Worm (Caenorhabditis elegans) whole organism, L4 larva: ENCODE measurements around the gene Y57G11C.23.

ENCODE experiments used
- T20F7.1 ChIP-seq: fragments of 200-800 bp; sonication (Bioruptor generic); optimal IDR thresholded peaks from 2 replicates; lab custom pipeline; 2018; ENCODE audit warnings: mild to moderate bottlenecking, missing genetic modification characterization, missing compliant biosample characterization
- T26A8.4 ChIP-seq: fragments of 200-800 bp; sonication (Bioruptor generic); IDR thresholded peaks from 2 replicates; pipeline ENCODE4 v1.3.6; 2022; ENCODE audit warnings: missing genetic modification characterization, missing compliant biosample characterization
- Y105C5A.15 ChIP-seq: fragments of 200-800 bp; sonication (Bioruptor generic); IDR thresholded peaks from 2 replicates; pipeline ENCODE4 v1.3.6; 2022; ENCODE audit warnings: missing genetic modification characterization, missing compliant biosample characterization
- ZK337.2 ChIP-seq: fragments of 200-800 bp; sonication (Bioruptor generic); IDR thresholded peaks from 2 replicates; pipeline ENCODE4 v1.3.6; 2022; ENCODE audit warnings: missing genetic modification reagents, missing genetic modification characterization, missing compliant biosample characterization
- aha-1 ChIP-seq: fragments of 150-350 bp; peaks from one replicate; lab custom pipeline; 2014; ENCODE audit warnings: missing biosample characterization, missing genetic modification characterization
- attf-4 ChIP-seq: sonication (generic microtip); optimal IDR thresholded peaks from 3 replicates; lab custom pipeline; 2017; ENCODE audit warnings: missing biosample characterization, missing genetic modification characterization
- ceh-20 ChIP-seq: fragments of 200-800 bp; sonication (Bioruptor generic); IDR thresholded peaks from 2 replicates; pipeline ENCODE4 v1.3.6; 2022; ENCODE audit warnings: missing genetic modification reagents, missing genetic modification characterization, missing compliant biosample characterization
- ctbp-1 ChIP-seq: fragments of 200-800 bp; sonication (Bioruptor generic); IDR thresholded peaks from 2 replicates; pipeline ENCODE4 v1.3.6; 2022; ENCODE audit warnings: missing genetic modification reagents, missing genetic modification characterization, missing compliant biosample characterization
- daf-12 ChIP-seq: fragments of 150-350 bp; optimal IDR thresholded peaks from 2 replicates; lab custom pipeline; 2014; ENCODE audit warnings: missing biosample characterization, missing genetic modification reagents, missing genetic modification characterization
- daf-8 ChIP-seq: fragments of 200-800 bp; sonication (Bioruptor generic); IDR thresholded peaks from 2 replicates; pipeline ENCODE4 v1.3.6; 2022; ENCODE audit warnings: missing genetic modification characterization, missing compliant biosample characterization
- dmd-8 ChIP-seq: fragments of 200-800 bp; sonication (Bioruptor generic); IDR thresholded peaks from 2 replicates; pipeline ENCODE4 v1.3.6; 2022; ENCODE audit warnings: missing genetic modification characterization, missing compliant biosample characterization
- dpl-1 ChIP-seq: fragments of 150-350 bp; optimal IDR thresholded peaks from 2 replicates; lab custom pipeline; 2014; ENCODE audit warnings: missing biosample characterization, missing genetic modification reagents, missing genetic modification characterization
- egl-43 ChIP-seq: fragments of 200-800 bp; sonication (Bioruptor generic); IDR thresholded peaks from 2 replicates; pipeline ENCODE4 v1.3.6; 2022; ENCODE audit warnings: missing genetic modification reagents, missing genetic modification characterization, missing compliant biosample characterization
- fos-1 ChIP-seq: fragments of 150-350 bp; optimal IDR thresholded peaks from 2 replicates; lab custom pipeline; 2014; ENCODE audit warnings: missing biosample characterization, missing genetic modification characterization
- hif-1 ChIP-seq, 2 experiments: sonication (generic microtip); optimal IDR thresholded peaks; 2 replicates each; lab custom pipeline; 2016 to 2017; ENCODE audit warnings: missing compliant biosample characterization in 2 of 2, missing genetic modification characterization in 2 of 2, missing genetic modification reagents in 2 of 2, missing genotype in 2 of 2, mild to moderate bottlenecking in 1 of 2
- hlh-30 ChIP-seq: sonication (generic microtip); optimal IDR thresholded peaks from 2 replicates; lab custom pipeline; 2017; ENCODE audit warnings: antibody characterized with exemption, mild to moderate bottlenecking, missing genetic modification characterization, missing compliant biosample characterization; ENCODE audit not compliant: insufficient read depth
- hmg-1.1 ChIP-seq: fragments of 200-800 bp; sonication (Bioruptor generic); IDR thresholded peaks from 2 replicates; pipeline ENCODE4 v1.3.6; 2022; ENCODE audit warnings: missing genetic modification reagents, missing genetic modification characterization, missing compliant biosample characterization
- lin-1 ChIP-seq: fragments of 200-800 bp; sonication (Bioruptor generic); IDR thresholded peaks from 2 replicates; pipeline ENCODE4 v1.3.6; 2022; ENCODE audit warnings: missing genetic modification reagents, missing genetic modification characterization, missing compliant biosample characterization
- lin-38 ChIP-seq: fragments of 200-800 bp; sonication (Bioruptor generic); IDR thresholded peaks from 2 replicates; pipeline ENCODE4 v1.3.6; 2022; ENCODE audit warnings: missing genetic modification reagents, missing genetic modification characterization, missing compliant biosample characterization
- lin-39 ChIP-seq: fragments of 150-350 bp; optimal IDR thresholded peaks from 2 replicates; lab custom pipeline; 2014; ENCODE audit warnings: missing biosample characterization, missing genetic modification reagents, missing genetic modification characterization
- madf-5 ChIP-seq, 2 experiments: fragments of 200-800 bp; sonication (Bioruptor generic); IDR thresholded peaks; 2 replicates each; pipeline ENCODE4 v1.3.6; 2022; ENCODE audit warnings: missing compliant biosample characterization in 2 of 2, missing genetic modification characterization in 2 of 2
- mdt-29 ChIP-seq: fragments of 200-800 bp; sonication (Bioruptor generic); IDR thresholded peaks from 2 replicates; pipeline ENCODE4 v1.3.6; 2022; ENCODE audit warnings: missing genetic modification reagents, missing genetic modification characterization, missing compliant biosample characterization
- mep-1 ChIP-seq: fragments of 150-350 bp; sonication (generic microtip); optimal IDR thresholded peaks from 3 replicates; lab custom pipeline; 2014; ENCODE audit warnings: missing biosample characterization, missing genetic modification characterization
- nhr-10 ChIP-seq: fragments of 150-350 bp; optimal IDR thresholded peaks from 2 replicates; lab custom pipeline; 2014; ENCODE audit warnings: missing biosample characterization, missing genetic modification characterization
- nhr-102 ChIP-seq: sonication (generic microtip); optimal IDR thresholded peaks from 2 replicates; lab custom pipeline; 2016; ENCODE audit warnings: mild to moderate bottlenecking, missing genetic modification characterization, moderate library complexity, missing compliant biosample characterization
- nhr-42 ChIP-seq: fragments of 200-800 bp; sonication (Bioruptor generic); IDR thresholded peaks from 2 replicates; pipeline ENCODE4 v1.3.6; 2022; ENCODE audit warnings: missing genetic modification characterization, missing compliant biosample characterization
- pha-4 ChIP-seq, 2 experiments: fragments of 150-350 bp in 1 of 2; fragments of 200-800 bp in 1 of 2; sonication (Bioruptor generic) in 1 of 2; IDR thresholded peaks in 1 of 2; optimal IDR thresholded peaks in 1 of 2; 2 replicates each; pipeline versions ENCODE4 v1.3.6 to Lab custom; 2014 to 2022; ENCODE audit warnings: missing genetic modification characterization in 2 of 2, missing genetic modification reagents in 2 of 2, missing biosample characterization in 1 of 2, missing compliant biosample characterization in 1 of 2
- php-3 ChIP-seq: fragments of 200-800 bp; sonication (Bioruptor generic); IDR thresholded peaks from 2 replicates; pipeline ENCODE4 v1.3.6; 2022; ENCODE audit warnings: missing genetic modification reagents, missing genetic modification characterization, missing compliant biosample characterization
- pqm-1 ChIP-seq: sonication (generic microtip); optimal IDR thresholded peaks from 2 replicates; lab custom pipeline; 2017; ENCODE audit warnings: missing biosample characterization, missing genetic modification characterization
- rbr-2 ChIP-seq: sonication (generic microtip); optimal IDR thresholded peaks from 2 replicates; lab custom pipeline; 2016; ENCODE audit warnings: missing genotype, missing genetic modification characterization, missing compliant biosample characterization
- saeg-2 ChIP-seq: fragments of 200-800 bp; sonication (Bioruptor generic); IDR thresholded peaks from 2 replicates; pipeline ENCODE4 v1.3.6; 2022; ENCODE audit warnings: missing genetic modification reagents, missing genetic modification characterization, missing compliant biosample characterization
- set-16 ChIP-seq: fragments of 200-800 bp; sonication (Bioruptor generic); IDR thresholded peaks from 2 replicates; pipeline ENCODE4 v1.3.6; 2022; ENCODE audit warnings: missing genetic modification reagents, missing genetic modification characterization, missing compliant biosample characterization
- skn-1 ChIP-seq: fragments of 150-350 bp; optimal IDR thresholded peaks from 2 replicates; lab custom pipeline; 2014; ENCODE audit warnings: missing biosample characterization, missing genetic modification characterization
- snpc-1.2 ChIP-seq: fragments of 200-800 bp; sonication (Bioruptor generic); IDR thresholded peaks from 2 replicates; pipeline ENCODE4 v1.3.6; 2022; ENCODE audit warnings: missing genetic modification reagents, missing genetic modification characterization, missing compliant biosample characterization
- tra-1 ChIP-seq: fragments of 200-800 bp; sonication (Bioruptor generic); IDR thresholded peaks from 2 replicates; pipeline ENCODE4 v1.3.6; 2022; ENCODE audit warnings: missing genetic modification reagents, missing genetic modification characterization, missing compliant biosample characterization
- unc-130 ChIP-seq: sonication (generic microtip); optimal IDR thresholded peaks from 2 replicates; lab custom pipeline; 2016; ENCODE audit warnings: missing genetic modification reagents, missing genetic modification characterization, missing compliant biosample characterization
- unc-39 ChIP-seq: sonication (generic microtip); optimal IDR thresholded peaks from 2 replicates; lab custom pipeline; 2017; ENCODE audit warnings: missing biosample characterization, missing genetic modification characterization
- unc-62 ChIP-seq, 3 experiments: fragments of 150-350 bp in 1 of 3; sonication (generic microtip); optimal IDR thresholded peaks in 2 of 3; peaks in 1 of 3; 1 replicate in 1 of 3; 2 replicates in 2 of 3; lab custom pipeline; 2014 to 2017; ENCODE audit warnings: missing biosample characterization in 3 of 3, missing genetic modification characterization in 3 of 3, missing genetic modification reagents in 3 of 3, missing genotype in 1 of 3
- vab-7 ChIP-seq: fragments of 200-800 bp; sonication (Bioruptor generic); IDR thresholded peaks from 2 replicates; pipeline ENCODE4 v1.3.6; 2022; ENCODE audit warnings: missing genetic modification reagents, missing genetic modification characterization, missing compliant biosample characterization
- zfp-2 ChIP-seq: sonication (generic microtip); optimal IDR thresholded peaks from 2 replicates; lab custom pipeline; 2016; ENCODE audit warnings: mild to moderate bottlenecking, missing genetic modification characterization, missing compliant biosample characterization
- zip-2 ChIP-seq: fragments of 150-350 bp; optimal IDR thresholded peaks from 2 replicates; lab custom pipeline; 2014; ENCODE audit warnings: missing biosample characterization, missing genetic modification characterization

The Y57G11C.23 gene

ce11 chrIV:14861691-14862090 lies at the start of gene Y57G11C.23:
Gene Y57G11C.23 (minus strand): TSS chrIV:14861791.
- TF ChIP-seq hlh-30 (tag; lab: Kevin White, UChicago) = no peak
- no peak for TF ChIP-seq Y105C5A.15
- no peak for TF ChIP-seq fos-1 (tag; lab: Kevin White, UChicago)
- TF ChIP-seq dmd-8 (GFP tag; lab: Robert Waterston, UW) = no peak
- no peak for TF ChIP-seq zfp-2
- TF ChIP-seq daf-8 = no peak
- no peak for TF ChIP-seq lin-1 (GFP tag; lab: Robert Waterston, UW)
- TF ChIP-seq pha-4 (GFP tag; IDR thresholded peaks at IDR 0.05; lab: Robert Waterston, UW) = no peak
- no peak for TF ChIP-seq pha-4 (tag; optimal IDR thresholded peaks at IDR 0.05; lab: Kevin White, UChicago)
- TF ChIP-seq unc-39 (tag; lab: Kevin White, UChicago) = no peak
- no peak for TF ChIP-seq lin-39 (tag; lab: Kevin White, UChicago)
- no peak for TF ChIP-seq madf-5 (GFP tag; IDR thresholded peaks at IDR 0.05; lab: Robert Waterston, UW)
- TF ChIP-seq attf-4 (tag; lab: Kevin White, UChicago) = no peak

- peak; percentile 95 for TF ChIP-seq snpc-1.2 (GFP tag; lab: Robert Waterston, UW)
Measured at ce11 chrIV:14911134-14911760, 49.7 kb upstream of the Y57G11C.23 start.

ce11 chrIV:14909589-14909988 lies 48.0 kb upstream of the Y57G11C.23 start, which contains the start of gene pnc-2:
Gene pnc-2 (minus strand): TSS chrIV:14909689.
- TF ChIP-seq daf-8 (no peak), hmg-1.1 (GFP tag; lab: Robert Waterston, UW) (no peak), ZK337.2 (no peak), vab-7 (GFP tag; lab: Robert Waterston, UW) (no peak), dpl-1 (no peak), pqm-1 (no peak), mep-1 (tag; lab: Kevin White, UChicago) (no peak), nhr-42 (no peak), daf-12 (no peak), mdt-29 (no peak), unc-39 (tag; lab: Kevin White, UChicago) (no peak), skn-1 (tag; lab: Kevin White, UChicago) (no peak), aha-1 (no peak), hif-1 (tag; optimal IDR thresholded peaks at IDR 0.05; lab: Kevin White, UChicago) (no peak), rbr-2 (tag; lab: Kevin White, UChicago) (no peak), zip-2 (tag; lab: Kevin White, UChicago) (no peak), tra-1 (GFP tag; lab: Robert Waterston, UW) (no peak), saeg-2 (GFP tag; lab: Robert Waterston, UW) (no peak)

ce11 chrIV:14903188-14903587 lies 41.6 kb upstream of the Y57G11C.23 start:
- TF ChIP-seq hmg-1.1 (GFP tag; lab: Robert Waterston, UW) = no peak
- TF ChIP-seq nhr-102 (tag; lab: Kevin White, UChicago) = no peak
- no peak for TF ChIP-seq T20F7.1 (GFP tag; lab: Kevin White, UChicago)
- no peak for TF ChIP-seq php-3 (GFP tag; lab: Robert Waterston, UW)
- TF ChIP-seq daf-8 = no peak
- TF ChIP-seq ctbp-1 (GFP tag; lab: Robert Waterston, UW) = no peak
- TF ChIP-seq nhr-10 (tag; lab: Kevin White, UChicago) = no peak

ce11 chrIV:14894339-14894738 lies 32.7 kb upstream of the Y57G11C.23 start:
- TF ChIP-seq set-16 (GFP tag; lab: Robert Waterston, UW) (no peak), lin-38 (GFP tag; lab: Robert Waterston, UW) (no peak), ceh-20 (no peak), unc-62 (GFP tag; optimal IDR thresholded peaks at IDR 0.05 in 1 of 2; lab: Kevin White, UChicago) (peak in 1 of 2 experiments; percentile 98), unc-62 (tag; optimal IDR thresholded peaks at IDR 0.05; lab: Kevin White, UChicago) (no peak), unc-130 (no peak), T26A8.4 (no peak), egl-43 (no peak)
- TF ChIP-seq, all 104 proteins: peak for 1
